Fruit fly (Drosophila melanogaster) Kc167 (cell line): ENCODE results near the gene Ktl.

Experiments used
- Myc ChIP-seq: fragments of >200 bp; optimal IDR thresholded peaks from 2 replicates; lab custom pipeline; 2017; ENCODE audit warnings: missing external identifiers
- Sin3A ChIP-seq: fragments of >200 bp; optimal IDR thresholded peaks from 2 replicates; lab custom pipeline; 2018; ENCODE audit warnings: missing external identifiers
- h ChIP-seq: fragments of >200 bp; optimal IDR thresholded peaks from 3 replicates; lab custom pipeline; 2018; ENCODE audit warnings: missing external identifiers
- insv ChIP-seq: fragments of >200 bp; optimal IDR thresholded peaks from 3 replicates; lab custom pipeline; 2018; ENCODE audit warnings: missing external identifiers
- psq ChIP-seq: fragments of >200 bp; optimal IDR thresholded peaks from 2 replicates; lab custom pipeline; 2017; ENCODE audit warnings: missing external identifiers
- ttk ChIP-seq: sonication (Bioruptor generic); optimal IDR thresholded peaks from 2 replicates; lab custom pipeline; 2017; ENCODE audit warnings: missing external identifiers

Gene Ktl

dm6 chr3R:20877436-20877835 lies 19.7 kb downstream of the Ktl start, which contains the start of gene TotZ:
TotZ (plus strand) TSS chr3R:20877736.
- no peak for TF ChIP-seq h (lab: Kevin White, UChicago)
- TF ChIP-seq Myc (lab: Kevin White, UChicago) = no peak
- no peak for TF ChIP-seq ttk (lab: Kevin White, UChicago)
- no peak for TF ChIP-seq Sin3A
- TF ChIP-seq insv (lab: Kevin White, UChicago) = no peak
- no peak for TF ChIP-seq psq

- TF ChIP-seq Myc (lab: Kevin White, UChicago) (no peak), insv (lab: Kevin White, UChicago) (no peak), psq (no peak), Sin3A (no peak), ttk (lab: Kevin White, UChicago) (no peak), h (lab: Kevin White, UChicago) (no peak)
Measured at dm6 chr3R:20876680-20877079, 20.4 kb downstream of the Ktl start.

dm6 chr3R:20873638-20874037 lies 23.5 kb downstream of the Ktl start, which contains the start of gene TotB:
TotB (plus strand) TSS chr3R:20873938.
- TF ChIP-seq Sin3A = no peak
- no peak for TF ChIP-seq h (lab: Kevin White, UChicago)
- TF ChIP-seq Myc (lab: Kevin White, UChicago) = no peak
- TF ChIP-seq insv (lab: Kevin White, UChicago) = no peak
- no peak for TF ChIP-seq psq
- no peak for TF ChIP-seq ttk (lab: Kevin White, UChicago)

- TF ChIP-seq insv (lab: Kevin White, UChicago) (no peak), h (lab: Kevin White, UChicago) (no peak), Sin3A (no peak), ttk (lab: Kevin White, UChicago) (no peak), Myc (lab: Kevin White, UChicago) (no peak), psq (no peak)
Measured at dm6 chr3R:20872688-20873087, 24.4 kb downstream of the Ktl start, which contains the start of gene TotC. TotC (plus strand) TSS chr3R:20872988.

- TF ChIP-seq ttk (lab: Kevin White, UChicago) = no peak
- no peak for TF ChIP-seq Sin3A
- no peak for TF ChIP-seq psq
- TF ChIP-seq h (lab: Kevin White, UChicago) = no peak
- TF ChIP-seq Myc (lab: Kevin White, UChicago) = no peak
- no peak for TF ChIP-seq insv (lab: Kevin White, UChicago)
Measured at dm6 chr3R:20870736-20871135, 26.4 kb downstream of the Ktl start, which contains the start of gene TotA. TotA (plus strand) TSS chr3R:20871036.

dm6 chr3R:20866204-20866603 lies 30.9 kb downstream of the Ktl start, which contains the start of gene KaiR1D:
KaiR1D (minus strand) TSS chr3R:20866231.
- no peak for TF ChIP-seq h (lab: Kevin White, UChicago)
- no peak for TF ChIP-seq psq
- no peak for TF ChIP-seq Myc (lab: Kevin White, UChicago)
- no peak for TF ChIP-seq Sin3A
- no peak for TF ChIP-seq ttk (lab: Kevin White, UChicago)
- no peak for TF ChIP-seq insv (lab: Kevin White, UChicago)

dm6 chr3R:20859845-20860244 lies 37.3 kb downstream of the Ktl start, which contains the start of gene Ir93a:
Ir93a (minus strand) TSS chr3R:20859945.
- TF ChIP-seq h (lab: Kevin White, UChicago) = no peak
- TF ChIP-seq psq = no peak
- TF ChIP-seq insv (lab: Kevin White, UChicago) = no peak
- TF ChIP-seq Myc (lab: Kevin White, UChicago) = no peak
- TF ChIP-seq ttk (lab: Kevin White, UChicago) = no peak
- no peak for TF ChIP-seq Sin3A

dm6 chr3R:20850395-20851039 lies 46.6 kb downstream of the Ktl start, which contains the start of gene RpS30:
RpS30 (plus strand) TSS chr3R:20850516.
- TF ChIP-seq Sin3A (no peak), h (lab: Kevin White, UChicago) (no peak), psq (no peak), Myc (lab: Kevin White, UChicago) (no peak), ttk (lab: Kevin White, UChicago) (no peak), insv (lab: Kevin White, UChicago) (no peak)

dm6 chr3R:20846768-20847167 lies 50.4 kb downstream of the Ktl start, which contains the start of gene CG15696:
CG15696 (plus strand) TSS chr3R:20847068.
- TF ChIP-seq insv (lab: Kevin White, UChicago) = no peak
- TF ChIP-seq Sin3A = no peak
- TF ChIP-seq psq = no peak
- no peak for TF ChIP-seq h (lab: Kevin White, UChicago)
- no peak for TF ChIP-seq ttk (lab: Kevin White, UChicago)
- no peak for TF ChIP-seq Myc (lab: Kevin White, UChicago)

- no peak for TF ChIP-seq ttk (lab: Kevin White, UChicago)
- no peak for TF ChIP-seq Myc (lab: Kevin White, UChicago)
- no peak for TF ChIP-seq psq
- no peak for TF ChIP-seq h (lab: Kevin White, UChicago)
- TF ChIP-seq insv (lab: Kevin White, UChicago) = no peak
- no peak for TF ChIP-seq Sin3A
Measured at dm6 chr3R:20846316-20846715, 50.8 kb downstream of the Ktl start.

dm6 chr3R:20845493-20845892 lies 51.6 kb downstream of the Ktl start:
- no peak for TF ChIP-seq h (lab: Kevin White, UChicago)
- no peak for TF ChIP-seq Myc (lab: Kevin White, UChicago)
- TF ChIP-seq ttk (lab: Kevin White, UChicago) = no peak
- no peak for TF ChIP-seq psq
- no peak for TF ChIP-seq Sin3A
- TF ChIP-seq insv (lab: Kevin White, UChicago) = no peak
